Worm (Caenorhabditis elegans) whole organism, L4 larva: ENCODE measurements around the gene txdc-12.2.

ENCODE experiments used
- F10B5.3 ChIP-seq: sonication (generic microtip); optimal IDR thresholded peaks from 2 replicates; lab custom pipeline; 2016; ENCODE audit warnings: mild to moderate bottlenecking, missing genetic modification characterization, missing compliant biosample characterization
- Y48G9A.11 ChIP-seq: fragments of 200-800 bp; sonication (Bioruptor generic); IDR thresholded peaks from 2 replicates; pipeline ENCODE4 v1.3.6; 2022; ENCODE audit warnings: missing genetic modification reagents, missing genetic modification characterization, missing compliant biosample characterization
- ZK546.5 ChIP-seq, 2 experiments: sonication (generic microtip); optimal IDR thresholded peaks; 2 replicates each; lab custom pipeline; 2017; ENCODE audit warnings: missing biosample characterization in 2 of 2, missing genetic modification characterization in 2 of 2
- aha-1 ChIP-seq: fragments of 150-350 bp; peaks from one replicate; lab custom pipeline; 2014; ENCODE audit warnings: missing biosample characterization, missing genetic modification characterization
- attf-4 ChIP-seq: sonication (generic microtip); optimal IDR thresholded peaks from 3 replicates; lab custom pipeline; 2017; ENCODE audit warnings: missing biosample characterization, missing genetic modification characterization
- ceh-20 ChIP-seq: fragments of 200-800 bp; sonication (Bioruptor generic); IDR thresholded peaks from 2 replicates; pipeline ENCODE4 v1.3.6; 2022; ENCODE audit warnings: missing genetic modification reagents, missing genetic modification characterization, missing compliant biosample characterization
- ceh-82 ChIP-seq: sonication (generic microtip); optimal IDR thresholded peaks from 2 replicates; lab custom pipeline; 2017; ENCODE audit warnings: missing biosample characterization, missing genetic modification characterization
- ces-1 ChIP-seq: fragments of 150-350 bp; sonication (generic microtip); optimal IDR thresholded peaks from 4 replicates; lab custom pipeline; 2014; ENCODE audit warnings: missing biosample characterization, missing genetic modification reagents, missing genetic modification characterization
- daf-16 ChIP-seq, 3 experiments: sonication (generic microtip); optimal IDR thresholded peaks; 2 replicates each; lab custom pipeline; 2016 to 2017; ENCODE audit warnings: missing genetic modification characterization in 3 of 3, missing genetic modification reagents in 3 of 3, mild to moderate bottlenecking in 2 of 3, missing compliant biosample characterization in 2 of 3, missing biosample characterization in 1 of 3, moderate library complexity in 1 of 3
- daf-19 ChIP-seq: fragments of 200-800 bp; sonication (Bioruptor generic); conservative IDR thresholded peaks from 2 replicates; pipeline ENCODE4 v1.3.6; 2022; ENCODE audit warnings: missing genetic modification characterization, missing compliant biosample characterization
- daf-8 ChIP-seq: fragments of 200-800 bp; sonication (Bioruptor generic); IDR thresholded peaks from 2 replicates; pipeline ENCODE4 v1.3.6; 2022; ENCODE audit warnings: missing genetic modification characterization, missing compliant biosample characterization
- dmd-6 ChIP-seq: fragments of 200-800 bp; sonication (Bioruptor generic); IDR thresholded peaks from 2 replicates; pipeline ENCODE4 v1.3.6; 2022; ENCODE audit warnings: missing genetic modification reagents, missing genetic modification characterization, missing compliant biosample characterization
- dpl-1 ChIP-seq: fragments of 150-350 bp; optimal IDR thresholded peaks from 2 replicates; lab custom pipeline; 2014; ENCODE audit warnings: missing biosample characterization, missing genetic modification reagents, missing genetic modification characterization
- dve-1 ChIP-seq: sonication (generic microtip); optimal IDR thresholded peaks from 2 replicates; lab custom pipeline; 2017; ENCODE audit warnings: antibody characterized with exemption, mild to moderate bottlenecking, missing genetic modification characterization, missing compliant biosample characterization; ENCODE audit not compliant: insufficient read depth
- hif-1 ChIP-seq, 2 experiments: sonication (generic microtip); optimal IDR thresholded peaks; 2 replicates each; lab custom pipeline; 2016 to 2017; ENCODE audit warnings: missing compliant biosample characterization in 2 of 2, missing genetic modification characterization in 2 of 2, missing genetic modification reagents in 2 of 2, missing genotype in 2 of 2, mild to moderate bottlenecking in 1 of 2
- hlh-11 ChIP-seq: fragments of 200-800 bp; sonication (Bioruptor generic); optimal IDR thresholded peaks from 2 replicates; lab custom pipeline; 2018; ENCODE audit warnings: mild to moderate bottlenecking, missing genetic modification characterization, missing compliant biosample characterization
- hlh-30 ChIP-seq: sonication (generic microtip); optimal IDR thresholded peaks from 2 replicates; lab custom pipeline; 2017; ENCODE audit warnings: antibody characterized with exemption, mild to moderate bottlenecking, missing genetic modification characterization, missing compliant biosample characterization; ENCODE audit not compliant: insufficient read depth
- hmg-1.1 ChIP-seq: fragments of 200-800 bp; sonication (Bioruptor generic); IDR thresholded peaks from 2 replicates; pipeline ENCODE4 v1.3.6; 2022; ENCODE audit warnings: missing genetic modification reagents, missing genetic modification characterization, missing compliant biosample characterization
- jun-1 ChIP-seq: fragments of 150-350 bp; optimal IDR thresholded peaks from 2 replicates; lab custom pipeline; 2014; ENCODE audit warnings: missing biosample characterization, missing genetic modification reagents, missing genetic modification characterization
- lin-1 ChIP-seq: fragments of 200-800 bp; sonication (Bioruptor generic); IDR thresholded peaks from 2 replicates; pipeline ENCODE4 v1.3.6; 2022; ENCODE audit warnings: missing genetic modification reagents, missing genetic modification characterization, missing compliant biosample characterization
- lin-38 ChIP-seq: fragments of 200-800 bp; sonication (Bioruptor generic); IDR thresholded peaks from 2 replicates; pipeline ENCODE4 v1.3.6; 2022; ENCODE audit warnings: missing genetic modification reagents, missing genetic modification characterization, missing compliant biosample characterization
- lsy-2 ChIP-seq, 2 experiments: fragments of 150-350 bp in 1 of 2; sonication (generic microtip) in 1 of 2; optimal IDR thresholded peaks; 2 replicates each; lab custom pipeline; 2014 to 2017; ENCODE audit warnings: missing biosample characterization in 2 of 2, missing genetic modification characterization in 2 of 2
- mep-1 ChIP-seq: fragments of 150-350 bp; sonication (generic microtip); optimal IDR thresholded peaks from 3 replicates; lab custom pipeline; 2014; ENCODE audit warnings: missing biosample characterization, missing genetic modification characterization
- mxl-2 ChIP-seq: fragments of 200-800 bp; sonication (Bioruptor generic); conservative IDR thresholded peaks from 2 replicates; pipeline ENCODE4 v1.3.6; 2022; ENCODE audit warnings: missing genetic modification reagents, missing genetic modification characterization, missing compliant biosample characterization
- nhr-10 ChIP-seq: fragments of 150-350 bp; optimal IDR thresholded peaks from 2 replicates; lab custom pipeline; 2014; ENCODE audit warnings: missing biosample characterization, missing genetic modification characterization
- nhr-102 ChIP-seq: sonication (generic microtip); optimal IDR thresholded peaks from 2 replicates; lab custom pipeline; 2016; ENCODE audit warnings: mild to moderate bottlenecking, missing genetic modification characterization, moderate library complexity, missing compliant biosample characterization
- nhr-28 ChIP-seq: fragments of 150-350 bp; optimal IDR thresholded peaks from 2 replicates; lab custom pipeline; 2014; ENCODE audit warnings: missing biosample characterization, missing genetic modification characterization
- nhr-42 ChIP-seq: fragments of 200-800 bp; sonication (Bioruptor generic); IDR thresholded peaks from 2 replicates; pipeline ENCODE4 v1.3.6; 2022; ENCODE audit warnings: missing genetic modification characterization, missing compliant biosample characterization
- nhr-48 ChIP-seq: sonication (generic microtip); optimal IDR thresholded peaks from 2 replicates; lab custom pipeline; 2016; ENCODE audit warnings: mild to moderate bottlenecking, missing genetic modification characterization, missing compliant biosample characterization
- nhr-76 ChIP-seq: fragments of 150-350 bp; optimal IDR thresholded peaks from 2 replicates; lab custom pipeline; 2014; ENCODE audit warnings: missing biosample characterization, missing genetic modification characterization
- pha-4 ChIP-seq, 2 experiments: fragments of 150-350 bp in 1 of 2; fragments of 200-800 bp in 1 of 2; sonication (Bioruptor generic) in 1 of 2; IDR thresholded peaks in 1 of 2; optimal IDR thresholded peaks in 1 of 2; 2 replicates each; pipeline versions ENCODE4 v1.3.6 to Lab custom; 2014 to 2022; ENCODE audit warnings: missing genetic modification characterization in 2 of 2, missing genetic modification reagents in 2 of 2, missing biosample characterization in 1 of 2, missing compliant biosample characterization in 1 of 2
- php-3 ChIP-seq: fragments of 200-800 bp; sonication (Bioruptor generic); IDR thresholded peaks from 2 replicates; pipeline ENCODE4 v1.3.6; 2022; ENCODE audit warnings: missing genetic modification reagents, missing genetic modification characterization, missing compliant biosample characterization
- pqm-1 ChIP-seq: sonication (generic microtip); optimal IDR thresholded peaks from 2 replicates; lab custom pipeline; 2017; ENCODE audit warnings: missing biosample characterization, missing genetic modification characterization
- saeg-2 ChIP-seq: fragments of 200-800 bp; sonication (Bioruptor generic); IDR thresholded peaks from 2 replicates; pipeline ENCODE4 v1.3.6; 2022; ENCODE audit warnings: missing genetic modification reagents, missing genetic modification characterization, missing compliant biosample characterization
- sdz-12 ChIP-seq: fragments of 200-800 bp; sonication (Bioruptor generic); optimal IDR thresholded peaks from 2 replicates; lab custom pipeline; 2018; ENCODE audit warnings: mild to moderate bottlenecking, missing genetic modification characterization, missing compliant biosample characterization
- set-16 ChIP-seq: fragments of 200-800 bp; sonication (Bioruptor generic); IDR thresholded peaks from 2 replicates; pipeline ENCODE4 v1.3.6; 2022; ENCODE audit warnings: missing genetic modification reagents, missing genetic modification characterization, missing compliant biosample characterization
- skn-1 ChIP-seq: fragments of 150-350 bp; optimal IDR thresholded peaks from 2 replicates; lab custom pipeline; 2014; ENCODE audit warnings: missing biosample characterization, missing genetic modification characterization
- snpc-1.2 ChIP-seq: fragments of 200-800 bp; sonication (Bioruptor generic); IDR thresholded peaks from 2 replicates; pipeline ENCODE4 v1.3.6; 2022; ENCODE audit warnings: missing genetic modification reagents, missing genetic modification characterization, missing compliant biosample characterization
- snpc-4 ChIP-seq: fragments of 150-350 bp; optimal IDR thresholded peaks from 2 replicates; lab custom pipeline; 2014; ENCODE audit warnings: missing biosample characterization, missing genetic modification characterization
- tag-97 ChIP-seq: fragments of 200-800 bp; sonication (Bioruptor generic); IDR thresholded peaks from 2 replicates; pipeline ENCODE4 v1.3.6; 2022; ENCODE audit warnings: missing genetic modification characterization, missing compliant biosample characterization
- tra-1 ChIP-seq: fragments of 200-800 bp; sonication (Bioruptor generic); IDR thresholded peaks from 2 replicates; pipeline ENCODE4 v1.3.6; 2022; ENCODE audit warnings: missing genetic modification reagents, missing genetic modification characterization, missing compliant biosample characterization
- unc-62 ChIP-seq, 3 experiments: fragments of 150-350 bp in 1 of 3; sonication (generic microtip); optimal IDR thresholded peaks in 2 of 3; peaks in 1 of 3; 1 replicate in 1 of 3; 2 replicates in 2 of 3; lab custom pipeline; 2014 to 2017; ENCODE audit warnings: missing biosample characterization in 3 of 3, missing genetic modification characterization in 3 of 3, missing genetic modification reagents in 3 of 3, missing genotype in 1 of 3
- zag-1 ChIP-seq: fragments of 150-350 bp; optimal IDR thresholded peaks from 2 replicates; lab custom pipeline; 2014; ENCODE audit warnings: missing biosample characterization, missing genetic modification characterization
- zfp-2 ChIP-seq: sonication (generic microtip); optimal IDR thresholded peaks from 2 replicates; lab custom pipeline; 2016; ENCODE audit warnings: mild to moderate bottlenecking, missing genetic modification characterization, missing compliant biosample characterization
- ztf-11 ChIP-seq: fragments of 150-350 bp; optimal IDR thresholded peaks from 2 replicates; lab custom pipeline; 2014; ENCODE audit warnings: missing biosample characterization, missing genetic modification characterization

The txdc-12.2 gene

ce11 chrX:2105310-2105709, 31.1 kb downstream of the txdc-12.2 start, which contains the start of gene F53B1.3:
Gene F53B1.3, plus strand, starts transcription at chrX:2105610.
- TF ChIP-seq nhr-10 (tag; lab: Kevin White, UChicago) (no peak), zag-1 (tag; lab: Kevin White, UChicago) (no peak), nhr-76 (tag; lab: Kevin White, UChicago) (no peak), tag-97 (GFP tag; lab: Robert Waterston, UW) (no peak), F10B5.3 (tag; lab: Kevin White, UChicago) (no peak), dve-1 (no peak), mep-1 (tag; lab: Kevin White, UChicago) (no peak), ceh-82 (tag; lab: Kevin White, UChicago) (no peak), nhr-42 (no peak), lin-38 (GFP tag; lab: Robert Waterston, UW) (no peak), attf-4 (tag; lab: Kevin White, UChicago) (no peak), daf-8 (GFP tag; lab: Robert Waterston, UW) (no peak), daf-16 (GFP tag; optimal IDR thresholded peaks at IDR 0.05; lab: Kevin White, UChicago) (no peak), daf-16 (tag; optimal IDR thresholded peaks at IDR 0.05; lab: Kevin White, UChicago) (no peak), snpc-4 (tag; lab: Kevin White, UChicago) (no peak), php-3 (GFP tag; lab: Robert Waterston, UW) (no peak), dmd-6 (GFP tag; lab: Robert Waterston, UW) (no peak), sdz-12 (GFP tag; lab: Kevin White, UChicago) (no peak)
- TF ChIP-seq, all 104 proteins: peak for 0

DNA sequence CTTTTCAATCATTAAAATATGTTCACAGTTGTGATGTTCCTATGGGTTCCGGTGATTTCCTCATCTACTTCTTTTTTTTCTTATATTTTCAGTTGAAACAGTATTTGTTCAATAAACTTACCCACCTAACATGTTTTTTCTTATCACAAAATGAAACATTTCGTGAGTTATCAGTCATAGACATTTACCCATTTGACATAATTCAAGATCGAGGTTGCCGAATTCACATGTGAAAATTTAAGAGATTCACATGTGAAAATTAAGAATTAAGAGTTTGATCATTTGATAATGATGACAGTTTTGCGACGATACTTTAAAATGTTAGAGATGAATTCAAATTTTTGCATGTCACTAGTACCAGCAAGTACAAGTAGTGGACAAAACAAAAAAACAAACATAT, 33.2 kb downstream of the txdc-12.2 start:
- no peak for TF ChIP-seq ceh-20 (GFP tag; lab: Robert Waterston, UW)
- peak; percentile 4 for TF ChIP-seq nhr-48 (tag; lab: Kevin White, UChicago)
- peak; percentile 69 for TF ChIP-seq hlh-11 (tag; lab: Kevin White, UChicago)
- TF ChIP-seq pha-4 (GFP tag; IDR thresholded peaks at IDR 0.05; lab: Robert Waterston, UW): no peak
- TF ChIP-seq pha-4 (tag; optimal IDR thresholded peaks at IDR 0.05; lab: Kevin White, UChicago): no peak
- no peak for TF ChIP-seq snpc-4 (tag; lab: Kevin White, UChicago)
- no peak for TF ChIP-seq Y48G9A.11 (GFP tag; lab: Robert Waterston, UW)
- peak; percentile 87 for TF ChIP-seq dmd-6 (GFP tag; lab: Robert Waterston, UW)
- peak; percentile 92 for TF ChIP-seq mxl-2
- no peak for TF ChIP-seq daf-16 (GFP tag; optimal IDR thresholded peaks at IDR 0.05; lab: Kevin White, UChicago)
- peak; percentile 65 for TF ChIP-seq daf-16 (tag; optimal IDR thresholded peaks at IDR 0.05; lab: Kevin White, UChicago)
- peak; percentile 70 for TF ChIP-seq pqm-1 (tag; lab: Kevin White, UChicago)
- TF ChIP-seq dve-1: peak; percentile 83
- peak; percentile 46 for TF ChIP-seq hlh-30
- TF ChIP-seq lin-38 (GFP tag; lab: Robert Waterston, UW): no peak
- TF ChIP-seq aha-1: peak; percentile 5
- 0 out of 2 replicates have a peak, but pooled peaks have one; percentile 30 for TF ChIP-seq tra-1 (GFP tag; lab: Robert Waterston, UW)

DNA sequence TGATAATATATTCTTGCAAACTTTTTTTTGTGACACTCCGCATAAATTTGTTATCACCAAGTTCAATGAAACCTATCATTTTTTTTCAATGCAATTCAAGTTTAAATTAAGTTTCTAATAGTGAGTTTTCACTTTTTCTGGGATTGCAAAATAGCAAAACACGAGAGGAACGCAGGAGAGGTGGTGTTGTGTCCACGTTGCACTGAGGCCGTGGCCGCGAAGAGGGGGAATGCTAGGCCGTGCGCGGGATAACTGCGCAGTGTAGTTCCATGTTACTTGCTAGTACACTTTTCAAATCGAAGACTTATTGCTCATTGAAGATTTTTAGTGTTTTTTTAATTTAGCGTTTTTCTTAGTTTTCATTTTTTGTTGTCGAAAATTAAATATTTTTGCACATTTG, 33.9 kb downstream of the txdc-12.2 start:
- no peak for TF ChIP-seq lsy-2 (tag; optimal IDR thresholded peaks at IDR 0.05; lab: Kevin White, UChicago)
- TF ChIP-seq dpl-1 (GFP tag; lab: Kevin White, UChicago): no peak
- TF ChIP-seq set-16 (GFP tag; lab: Robert Waterston, UW): no peak
- no peak for TF ChIP-seq snpc-4 (tag; lab: Kevin White, UChicago)
- TF ChIP-seq zfp-2 (tag; lab: Kevin White, UChicago): no peak
- no peak for TF ChIP-seq hlh-11 (tag; lab: Kevin White, UChicago)
- no peak for TF ChIP-seq snpc-1.2 (GFP tag; lab: Robert Waterston, UW)
- TF ChIP-seq ZK546.5 (tag; optimal IDR thresholded peaks at IDR 0.05; lab: Kevin White, UChicago): no peak
- no peak for TF ChIP-seq hmg-1.1 (GFP tag; lab: Robert Waterston, UW)
- TF ChIP-seq ces-1 (GFP tag; lab: Kevin White, UChicago): no peak
- TF ChIP-seq nhr-42: no peak
- peak; percentile 15 for TF ChIP-seq pqm-1 (tag; lab: Kevin White, UChicago)
- TF ChIP-seq hlh-30: peak; percentile 1
- peak in 1 of 2 experiments; percentile 1 for TF ChIP-seq hif-1 (tag; optimal IDR thresholded peaks at IDR 0.05; lab: Kevin White, UChicago)
- TF ChIP-seq nhr-102 (tag; lab: Kevin White, UChicago): no peak
- no peak for TF ChIP-seq mep-1 (tag; lab: Kevin White, UChicago)
- TF ChIP-seq Y48G9A.11 (GFP tag; lab: Robert Waterston, UW): no peak
- no peak for TF ChIP-seq ceh-20 (GFP tag; lab: Robert Waterston, UW)
- no peak for TF ChIP-seq tag-97 (GFP tag; lab: Robert Waterston, UW)
- TF ChIP-seq unc-62 (GFP tag; optimal IDR thresholded peaks at IDR 0.05 in 1 of 2; lab: Kevin White, UChicago): peak in 1 of 2 experiments; percentile 30
- no peak for TF ChIP-seq unc-62 (tag; optimal IDR thresholded peaks at IDR 0.05; lab: Kevin White, UChicago)
- TF ChIP-seq saeg-2 (GFP tag; lab: Robert Waterston, UW): no peak
- no peak for TF ChIP-seq jun-1 (tag; lab: Kevin White, UChicago)
- no peak for TF ChIP-seq lin-1 (GFP tag; lab: Robert Waterston, UW)
- TF ChIP-seq daf-19 (GFP tag; lab: Robert Waterston, UW): no peak
- no peak for TF ChIP-seq ztf-11 (tag; lab: Kevin White, UChicago)
- TF ChIP-seq skn-1 (tag; lab: Kevin White, UChicago): no peak
- no peak for TF ChIP-seq nhr-28 (tag; lab: Kevin White, UChicago)
